Fruit fly (Drosophila melanogaster): ENCODE data around the gene CG13454.

CG13454 gene

DNA sequence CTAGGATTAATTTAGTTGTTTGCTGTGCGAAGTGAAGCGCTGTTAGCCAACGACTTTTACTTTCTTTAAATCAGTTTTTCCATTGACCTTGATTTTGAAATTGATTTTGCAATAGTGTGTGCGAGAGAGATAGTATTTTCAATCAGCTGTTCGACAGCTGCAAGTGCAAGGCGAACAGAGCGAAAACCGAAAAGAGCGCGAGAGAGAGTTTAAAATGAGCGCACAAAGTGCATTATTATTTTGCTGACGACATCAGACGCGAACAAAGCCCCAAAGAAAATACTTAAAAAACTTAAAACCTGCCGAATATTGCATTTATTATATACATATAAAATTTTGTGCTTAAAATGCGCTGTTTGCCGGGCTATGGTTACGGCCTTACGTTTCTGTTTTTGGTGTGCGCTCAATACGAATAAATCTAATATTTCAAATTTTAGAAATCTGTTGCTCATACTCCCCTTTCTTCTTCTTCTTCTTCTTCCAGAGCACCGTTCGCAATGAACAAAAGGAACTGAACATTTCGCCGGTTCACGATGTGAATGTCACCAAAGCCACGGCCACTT lies 5.1 kb downstream of the CG13454 start:
- TF ChIP-seq dl (GFP tag; optimal IDR thresholded peaks at IDR 0.05; ENCODE audit: insufficient read depth in 1 of 2, partially characterized antibody in 2 of 2): peak; percentile 44 to 66
- TF ChIP-seq sage (GFP tag; optimal IDR thresholded peaks at IDR 0.05): peak; percentile 18
- TF ChIP-seq usp (GFP tag; optimal IDR thresholded peaks at IDR 0.05): no peak
- no peak for TF ChIP-seq lola (GFP tag; optimal IDR thresholded peaks at IDR 0.05)
- peak; percentile 57 for TF ChIP-seq Dif (GFP tag; optimal IDR thresholded peaks at IDR 0.05; ENCODE audit: partially characterized antibody)
- TF ChIP-seq dsf (GFP tag; optimal IDR thresholded peaks at IDR 0.05; ENCODE audit: borderline replicate concordance): no peak
- no peak for TF ChIP-seq Vsx2 (GFP tag; optimal IDR thresholded peaks at IDR 0.05; ENCODE audit: partially characterized antibody)
- no peak for TF ChIP-seq woc (GFP tag; optimal IDR thresholded peaks at IDR 0.05)
- no peak for TF ChIP-seq Mio (GFP tag; optimal IDR thresholded peaks at IDR 0.05)
- peak; percentile 49 for TF ChIP-seq brk (GFP tag; optimal IDR thresholded peaks at IDR 0.05)
- TF ChIP-seq rgr (GFP tag; optimal IDR thresholded peaks at IDR 0.05): peak; percentile 11
- no peak for TF ChIP-seq h (GFP tag; optimal IDR thresholded peaks at IDR 0.05)
- no peak for TF ChIP-seq fru (GFP tag; optimal IDR thresholded peaks at IDR 0.05)
- no peak for TF ChIP-seq OdsH (GFP tag; optimal IDR thresholded peaks at IDR 0.05)
- no peak for TF ChIP-seq Rel (GFP tag; optimal IDR thresholded peaks at IDR 0.05)
- peak; percentile 2 for TF ChIP-seq Rel (tag; optimal IDR thresholded peaks at IDR 0.05)
- no peak for TF ChIP-seq Myc (optimal IDR thresholded peaks at IDR 0.05)

DNA sequence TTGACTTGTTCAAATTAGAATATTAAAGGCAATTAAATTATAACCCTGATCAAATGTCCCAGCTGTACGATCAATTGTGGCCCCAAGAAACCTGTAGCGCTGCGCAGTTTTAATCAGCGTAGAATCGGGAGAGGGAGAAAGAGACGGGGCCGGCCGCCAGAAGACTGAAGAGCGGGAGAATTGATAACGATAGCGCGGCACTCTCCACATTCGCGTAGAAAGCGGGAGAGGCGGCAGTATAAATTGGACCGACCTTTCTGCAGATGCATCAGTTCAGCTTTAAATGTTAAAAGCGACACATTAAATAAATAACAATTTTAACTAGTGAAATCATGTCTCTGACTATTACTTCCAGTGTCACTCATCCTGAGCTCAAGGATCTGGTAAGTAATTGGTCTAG lies 6.1 kb downstream of the CG13454 start, which contains the start of gene MsrA:
Gene MsrA (plus strand): TSS at position 266 of the 400 bp plus-strand sequence.
- TF ChIP-seq Dif (GFP tag; optimal IDR thresholded peaks at IDR 0.05; ENCODE audit: partially characterized antibody) (peak; percentile 81), h (GFP tag; optimal IDR thresholded peaks at IDR 0.05) (peak; percentile 28), rgr (GFP tag; optimal IDR thresholded peaks at IDR 0.05) (peak; percentile 9), Sp1 (GFP tag; optimal IDR thresholded peaks at IDR 0.05) (peak; percentile 25), Hr78 (GFP tag; optimal IDR thresholded peaks at IDR 0.05) (no peak), br (GFP tag; optimal IDR thresholded peaks at IDR 0.05) (no peak), CrebA (GFP tag; optimal IDR thresholded peaks at IDR 0.05; ENCODE audit: borderline replicate concordance) (no peak), dl (GFP tag; optimal IDR thresholded peaks at IDR 0.05; ENCODE audit: insufficient read depth in 1 of 2, partially characterized antibody in 2 of 2) (peak; percentile 74 to 84), OdsH (GFP tag; optimal IDR thresholded peaks at IDR 0.05) (peak; percentile 16), lola (GFP tag; optimal IDR thresholded peaks at IDR 0.05) (no peak), dmrt93B (GFP tag; optimal IDR thresholded peaks at IDR 0.05) (no peak)

DNA sequence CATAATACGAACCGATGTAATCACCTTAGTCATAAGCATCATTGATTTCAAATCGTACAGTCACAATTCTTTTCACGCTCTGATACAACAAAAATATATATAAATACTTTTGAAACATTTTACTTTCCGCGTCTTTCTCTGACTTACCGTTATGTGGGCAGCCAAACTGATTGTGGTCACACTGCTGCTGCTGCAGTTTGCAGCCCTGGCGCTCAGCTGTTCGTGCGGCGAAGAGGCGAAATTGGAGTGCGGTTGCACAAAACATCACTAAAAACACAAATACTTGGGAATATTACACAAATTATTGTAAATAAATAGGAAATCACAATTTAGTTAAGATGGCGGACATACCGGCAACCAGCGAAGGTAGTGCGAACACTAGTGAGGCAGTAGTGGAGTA lies 7.5 kb downstream of the CG13454 start, which contains the start of the genes gdl and gdl-ORF39:
Gene gdl (plus strand): TSS at position 48 of the 400 bp plus-strand sequence.
Gene gdl-ORF39 (plus strand): TSS at position 48 of the 400 bp plus-strand sequence.
- TF ChIP-seq Sp1 (GFP tag; optimal IDR thresholded peaks at IDR 0.05): no peak

DNA sequence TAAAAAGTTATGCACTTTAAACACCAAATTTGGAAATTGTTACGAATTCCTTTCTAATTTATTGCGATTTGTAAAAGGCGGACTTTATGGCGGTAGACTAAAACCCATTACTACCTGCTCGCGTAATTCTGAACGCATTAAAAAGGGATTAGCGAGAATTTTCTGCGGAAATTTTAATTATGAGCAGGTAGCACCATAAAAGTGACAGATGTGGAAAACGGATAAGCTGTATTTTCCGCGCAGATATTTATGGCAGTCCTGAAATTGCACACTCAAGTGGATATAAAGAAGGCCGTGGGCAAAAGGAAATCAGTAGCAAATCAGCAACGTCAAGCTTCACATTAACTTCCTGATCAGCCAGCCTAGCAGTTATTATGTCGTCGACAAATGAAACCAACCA lies 8.1 kb downstream of the CG13454 start, which contains the start of gene Z600:
Gene Z600 (plus strand): TSS at position 312 of the 400 bp plus-strand sequence.
- TF ChIP-seq dl (GFP tag; optimal IDR thresholded peaks at IDR 0.05; ENCODE audit: insufficient read depth in 1 of 2, partially characterized antibody in 2 of 2) (no peak), sage (GFP tag; optimal IDR thresholded peaks at IDR 0.05) (no peak), Sp1 (GFP tag; optimal IDR thresholded peaks at IDR 0.05) (no peak), CG32264 (GFP tag; optimal IDR thresholded peaks at IDR 0.05) (no peak), Mio (GFP tag; optimal IDR thresholded peaks at IDR 0.05) (no peak), psq (GFP tag; optimal IDR thresholded peaks at IDR 0.05) (no peak), Myc (optimal IDR thresholded peaks at IDR 0.05) (no peak), Hr83 (GFP tag; optimal IDR thresholded peaks at IDR 0.05; ENCODE audit: poor library complexity, severe bottlenecking) (no peak), h (GFP tag; optimal IDR thresholded peaks at IDR 0.05) (no peak), dsf (GFP tag; optimal IDR thresholded peaks at IDR 0.05; ENCODE audit: borderline replicate concordance) (no peak), Hr78 (GFP tag; optimal IDR thresholded peaks at IDR 0.05) (no peak), Dif (GFP tag; optimal IDR thresholded peaks at IDR 0.05; ENCODE audit: partially characterized antibody) (no peak), usp (GFP tag; optimal IDR thresholded peaks at IDR 0.05) (no peak), Abd-B (GFP tag; optimal IDR thresholded peaks at IDR 0.05) (no peak), N (GFP tag; optimal IDR thresholded peaks at IDR 0.05) (no peak), Rel (GFP tag; optimal IDR thresholded peaks at IDR 0.05) (no peak), Rel (tag; optimal IDR thresholded peaks at IDR 0.05) (no peak)

DNA sequence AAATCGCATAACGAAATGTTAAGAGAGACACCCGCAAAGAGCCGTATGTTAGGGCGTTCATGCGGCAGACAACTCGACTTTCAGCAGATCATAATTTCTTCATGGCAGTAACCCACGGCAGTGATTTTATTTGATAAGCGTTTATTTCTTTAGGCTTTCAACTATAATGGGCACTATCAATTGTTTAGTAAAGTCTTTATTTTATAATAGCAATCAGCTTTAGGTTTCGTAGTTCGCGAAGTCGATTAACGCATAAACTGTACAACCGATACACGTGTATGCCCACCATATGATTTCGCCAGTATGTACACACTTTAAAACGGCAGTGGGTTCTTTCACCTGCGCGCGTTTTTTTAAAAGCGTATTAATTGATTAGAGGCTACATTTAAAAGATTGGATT lies 8.6 kb downstream of the CG13454 start, which contains the start of gene CG7841:
Gene CG7841 (minus strand): TSS at position 20 of the 400 bp plus-strand sequence.
- peak; percentile 96 for TF ChIP-seq Hnf4 (GFP tag; optimal IDR thresholded peaks at IDR 0.05)
- peak; percentile 97 for TF ChIP-seq ey (GFP tag; optimal IDR thresholded peaks at IDR 0.05)
- peak; percentile 98 for TF ChIP-seq sv (GFP tag; optimal IDR thresholded peaks at IDR 0.05)
- TF ChIP-seq h (GFP tag; optimal IDR thresholded peaks at IDR 0.05): peak; percentile 99
- peak; percentile 96 to 99 for TF ChIP-seq foxo (GFP tag; optimal IDR thresholded peaks at IDR 0.05)
- TF ChIP-seq usp (GFP tag; optimal IDR thresholded peaks at IDR 0.05): no peak
- no peak for TF ChIP-seq Hr83 (GFP tag; optimal IDR thresholded peaks at IDR 0.05; ENCODE audit: poor library complexity, severe bottlenecking)
- peak; percentile 98 for TF ChIP-seq brk (GFP tag; optimal IDR thresholded peaks at IDR 0.05)
- peak; percentile 89 for TF ChIP-seq Rel (GFP tag; optimal IDR thresholded peaks at IDR 0.05)
- TF ChIP-seq Rel (tag; optimal IDR thresholded peaks at IDR 0.05): peak; percentile 95
- TF ChIP-seq woc (GFP tag; optimal IDR thresholded peaks at IDR 0.05): peak; percentile 96
- TF ChIP-seq rgr (GFP tag; optimal IDR thresholded peaks at IDR 0.05): peak; percentile 99
- TF ChIP-seq Abd-B (GFP tag; optimal IDR thresholded peaks at IDR 0.05): no peak
- peak; percentile 93 for TF ChIP-seq psq (GFP tag; optimal IDR thresholded peaks at IDR 0.05)
- TF ChIP-seq Jra (GFP tag; optimal IDR thresholded peaks at IDR 0.05): peak; percentile 97
- peak; percentile 99 for TF ChIP-seq HLH106 (tag; optimal IDR thresholded peaks at IDR 0.05)
- TF ChIP-seq sage (GFP tag; optimal IDR thresholded peaks at IDR 0.05): peak; percentile 98
- TF ChIP-seq dmrt93B (GFP tag; optimal IDR thresholded peaks at IDR 0.05): peak; percentile 94
- TF ChIP-seq Mio (GFP tag; optimal IDR thresholded peaks at IDR 0.05): peak; percentile 85
- no peak for TF ChIP-seq Hr78 (GFP tag; optimal IDR thresholded peaks at IDR 0.05)
- peak; percentile 96 for TF ChIP-seq tai (GFP tag; optimal IDR thresholded peaks at IDR 0.05)
- no peak for TF ChIP-seq N (GFP tag; optimal IDR thresholded peaks at IDR 0.05)
- TF ChIP-seq fru (GFP tag; optimal IDR thresholded peaks at IDR 0.05): peak; percentile 99
- TF ChIP-seq CG32264 (GFP tag; optimal IDR thresholded peaks at IDR 0.05): peak; percentile 97
- TF ChIP-seq GATAd (GFP tag; optimal IDR thresholded peaks at IDR 0.05): no peak
- peak; percentile 99 for TF ChIP-seq OdsH (GFP tag; optimal IDR thresholded peaks at IDR 0.05)
- peak; percentile 99 for TF ChIP-seq Sp1 (GFP tag; optimal IDR thresholded peaks at IDR 0.05)
